Worm (Caenorhabditis elegans): ENCODE measurements around the gene F56A8.5.

F56A8.5 gene

ce11 chrIII:13267046-13267445 lies 1.4 kb downstream of the F56A8.5 start:
- no peak for TF ChIP-seq lin-15B (tag; optimal IDR thresholded peaks at IDR 0.05)
- no peak for TF ChIP-seq blmp-1 (tag; optimal IDR thresholded peaks at IDR 0.05)
- TF ChIP-seq mep-1 (tag; optimal IDR thresholded peaks at IDR 0.05) = no peak
- no peak for TF ChIP-seq elt-2 (tag; optimal IDR thresholded peaks at IDR 0.05)
- TF ChIP-seq jun-1 (tag; optimal IDR thresholded peaks at IDR 0.05) = no peak
- no peak for TF ChIP-seq pax-3 (tag; optimal IDR thresholded peaks at IDR 0.05)
- TF ChIP-seq ets-5 (GFP tag; IDR thresholded peaks at IDR 0.05) = no peak

- TF ChIP-seq egl-27 (tag; optimal IDR thresholded peaks at IDR 0.05) (no peak), nhr-20 (tag; optimal IDR thresholded peaks at IDR 0.05) (peak; percentile 81), nhr-237 (tag; optimal IDR thresholded peaks at IDR 0.05) (no peak), ceh-82 (tag; optimal IDR thresholded peaks at IDR 0.05) (peak; percentile 61 to 83 (median 69)), hlh-17 (GFP tag; optimal IDR thresholded peaks at IDR 0.05; ENCODE audit: borderline replicate concordance) (no peak), lin-13 (GFP tag; optimal IDR thresholded peaks at IDR 0.05) (peak; percentile 66), efl-3 (GFP tag; optimal IDR thresholded peaks at IDR 0.05) (no peak), mab-9 (GFP tag; IDR thresholded peaks at IDR 0.05) (peak; percentile 62), efl-1 (optimal IDR thresholded peaks at IDR 0.05) (peak; percentile 77 to 80), efl-1 (GFP tag; optimal IDR thresholded peaks at IDR 0.05 in 1 of 2) (peak; percentile 73 to 97), fkh-4 (tag; optimal IDR thresholded peaks at IDR 0.05; ENCODE audit: borderline replicate concordance) (no peak), nhr-47 (tag; optimal IDR thresholded peaks at IDR 0.05) (peak; percentile 87), ceh-63 (GFP tag; optimal IDR thresholded peaks at IDR 0.05) (no peak), mef-2 (tag; optimal IDR thresholded peaks at IDR 0.05) (no peak), zip-4 (GFP tag; optimal IDR thresholded peaks at IDR 0.05) (peak; percentile 30), lin-35 (GFP tag; optimal IDR thresholded peaks at IDR 0.05) (peak; percentile 69 to 77), aly-2 (tag; optimal IDR thresholded peaks at IDR 0.05) (no peak), F16B12.6 (tag; optimal IDR thresholded peaks at IDR 0.05) (peak; percentile 46), unc-98 (GFP tag; IDR thresholded peaks at IDR 0.05) (peak; percentile 37; the same call in 1 of the 2 replicates), egl-13 (tag; optimal IDR thresholded peaks at IDR 0.05) (peak; percentile 72), isw-1 (GFP tag; IDR thresholded peaks at IDR 0.05) (peak; percentile 65), ceh-8 (GFP tag; optimal IDR thresholded peaks at IDR 0.05) (no peak), xbp-1 (tag; optimal IDR thresholded peaks at IDR 0.05) (peak; percentile 83), nhr-85 (tag) (peak; percentile 91), ces-1 (GFP tag; optimal IDR thresholded peaks at IDR 0.05) (no peak), fkh-8 (tag; optimal IDR thresholded peaks at IDR 0.05) (peak; percentile 80), pqm-1 (tag; optimal IDR thresholded peaks at IDR 0.05) (no peak), snu-23 (GFP tag; optimal IDR thresholded peaks at IDR 0.05) (peak; percentile 89), sox-4 (tag; optimal IDR thresholded peaks at IDR 0.05) (peak; percentile 42), unc-30 (tag; optimal IDR thresholded peaks at IDR 0.05) (no peak), swsn-7 (tag; optimal IDR thresholded peaks at IDR 0.05) (peak; percentile 84), dsc-1 (tag; optimal IDR thresholded peaks at IDR 0.05) (peak; percentile 86), elt-3 (tag; optimal IDR thresholded peaks at IDR 0.05) (peak in 1 of 6 experiments; percentile 53), nhr-11 (tag; optimal IDR thresholded peaks at IDR 0.05) (no peak), nhr-90 (tag; optimal IDR thresholded peaks at IDR 0.05; ENCODE audit: poor library complexity) (peak; percentile 84), nhr-71 (tag; optimal IDR thresholded peaks at IDR 0.05) (peak; percentile 91), elt-2 (tag; optimal IDR thresholded peaks at IDR 0.05) (peak; percentile 42), mdl-1 (tag; optimal IDR thresholded peaks at IDR 0.05) (peak in 1 of 2 experiments; percentile 58), ztf-11 (tag; optimal IDR thresholded peaks at IDR 0.05) (peak; percentile 27 to 75), sup-37 (GFP tag; optimal IDR thresholded peaks at IDR 0.05) (no peak), pag-3 (tag; optimal IDR thresholded peaks at IDR 0.05; ENCODE audit: borderline replicate concordance, insufficient read depth) (no peak), tlp-1 (tag; optimal IDR thresholded peaks at IDR 0.05) (no peak), nhr-84 (tag; optimal IDR thresholded peaks at IDR 0.05) (no peak), lir-3 (tag; optimal IDR thresholded peaks at IDR 0.05; ENCODE audit: poor library complexity) (peak; percentile 72), hpl-2 (GFP tag; optimal IDR thresholded peaks at IDR 0.05) (peak; percentile 41)
Measured at ce11 chrIII:13268856-13269255, 3.2 kb downstream of the F56A8.5 start, which contains the start of gene cpf-2. cpf-2 (minus strand) TSS chrIII:13268883.
